Worm (Caenorhabditis elegans) whole organism, young adult: ENCODE measurements around the gene Y67A10A.3.

ENCODE experiments used
- B0035.1 ChIP-seq: sonication (generic microtip); optimal IDR thresholded peaks from 2 replicates; lab custom pipeline; 2016; ENCODE audit warnings: missing genetic modification characterization, mild to moderate bottlenecking, missing compliant biosample characterization, missing genotype, missing genetic modification reagents
- akir-1 ChIP-seq: fragments of 200-800 bp; sonication (Bioruptor generic); optimal IDR thresholded peaks from 2 replicates; lab custom pipeline; 2018; ENCODE audit warnings: mild to moderate bottlenecking, missing genetic modification characterization, moderate library complexity, missing compliant biosample characterization
- ama-1 ChIP-seq, 3 experiments: fragments of 150-350 bp in 1 of 3; sonication (generic microtip) in 2 of 3; optimal IDR thresholded peaks; 2 replicates each; lab custom pipeline; 2014 to 2018; ENCODE audit warnings: missing biosample characterization in 2 of 3, missing genetic modification characterization in 2 of 3, missing genetic modification reagents in 2 of 3
- aptf-3 ChIP-seq: fragments of 200-800 bp; sonication (Bioruptor generic); IDR thresholded peaks from 2 replicates; pipeline ENCODE4 v1.3.6; 2022; ENCODE audit warnings: missing genetic modification characterization, missing compliant biosample characterization
- dox-1 ChIP-seq: fragments of 200-800 bp; sonication (Bioruptor generic); IDR thresholded peaks from 2 replicates; pipeline ENCODE4 v1.3.6; 2022; ENCODE audit warnings: missing genetic modification reagents, missing genetic modification characterization, missing compliant biosample characterization
- efl-1 ChIP-seq: fragments of 150-350 bp; optimal IDR thresholded peaks from 2 replicates; lab custom pipeline; 2014; ENCODE audit warnings: missing biosample characterization, missing genetic modification reagents, missing genetic modification characterization
- egl-44 ChIP-seq: fragments of 200-800 bp; sonication (Bioruptor generic); IDR thresholded peaks from 2 replicates; pipeline ENCODE4 v1.3.6; 2022; ENCODE audit warnings: missing genetic modification reagents, missing genetic modification characterization, missing compliant biosample characterization
- gei-17 ChIP-seq: fragments of 200-800 bp; sonication (Bioruptor generic); optimal IDR thresholded peaks from 2 replicates; lab custom pipeline; 2018; ENCODE audit warnings: mild to moderate bottlenecking, missing genetic modification characterization, missing compliant biosample characterization
- hlh-12 ChIP-seq: sonication (generic microtip); optimal IDR thresholded peaks from 2 replicates; lab custom pipeline; 2016; ENCODE audit warnings: missing genetic modification characterization, missing compliant biosample characterization
- snpc-1.1 ChIP-seq: sonication (generic microtip); optimal IDR thresholded peaks from 2 replicates; lab custom pipeline; 2017; ENCODE audit warnings: missing genetic modification characterization, mild to moderate bottlenecking, missing compliant biosample characterization, antibody characterized with exemption, moderate library complexity, missing genotype, missing genetic modification reagents; ENCODE audit not compliant: insufficient read depth

ce11 chrIV:14350651-14351050 is 16.4 kb upstream of the Y67A10A.3 start, which contains the start of gene oac-56:
- no peak for TF ChIP-seq hlh-12 (tag; lab: Kevin White, UChicago)
- TF ChIP-seq aptf-3 (GFP tag; lab: Robert Waterston, UW) = no peak
- TF ChIP-seq ama-1 (optimal IDR thresholded peaks at IDR 0.05; lab: Kevin White, UChicago) = no peak
- TF ChIP-seq ama-1 (GFP tag; optimal IDR thresholded peaks at IDR 0.05; lab: Kevin White, UChicago) = no peak
- TF ChIP-seq egl-44 (GFP tag; lab: Robert Waterston, UW) = no peak
- TF ChIP-seq gei-17 (GFP tag; lab: Kevin White, UChicago) = no peak
- TF ChIP-seq snpc-1.1 (tag; lab: Kevin White, UChicago) = no peak
- TF ChIP-seq B0035.1 = no peak
- no peak for TF ChIP-seq dox-1
- no peak for TF ChIP-seq akir-1
- TF ChIP-seq efl-1 (GFP tag; lab: Kevin White, UChicago) = no peak
